Worm (Caenorhabditis elegans) whole organism, L2 larva: ENCODE data around the gene F31D4.5.

ENCODE experiments used
- C34F6.9 ChIP-seq: fragments of 150-350 bp; optimal IDR thresholded peaks from 2 replicates; lab custom pipeline; 2014; ENCODE audit warnings: missing biosample characterization, missing genetic modification characterization
- F13H6.1 ChIP-seq: sonication (generic microtip); optimal IDR thresholded peaks from 2 replicates; lab custom pipeline; 2016; ENCODE audit warnings: missing genetic modification characterization, missing compliant biosample characterization
- R02D3.7 ChIP-seq: fragments of 150-350 bp; optimal IDR thresholded peaks from 2 replicates; lab custom pipeline; 2014; ENCODE audit warnings: missing biosample characterization, missing genetic modification characterization
- Y55F3AM.14 ChIP-seq: fragments of 200-800 bp; sonication (Bioruptor generic); optimal IDR thresholded peaks from 2 replicates; lab custom pipeline; 2018; ENCODE audit warnings: mild to moderate bottlenecking, missing genetic modification characterization, missing compliant biosample characterization
- ZK546.5 ChIP-seq: sonication (generic microtip); optimal IDR thresholded peaks from 2 replicates; lab custom pipeline; 2017; ENCODE audit warnings: missing biosample characterization, missing genetic modification characterization
- alr-1 ChIP-seq: fragments of 150-350 bp; optimal IDR thresholded peaks from 2 replicates; lab custom pipeline; 2014; ENCODE audit warnings: missing biosample characterization, missing genetic modification characterization
- aly-2 ChIP-seq: fragments of 150-350 bp; optimal IDR thresholded peaks from 2 replicates; lab custom pipeline; 2014; ENCODE audit warnings: missing biosample characterization, missing genetic modification characterization
- blmp-1 ChIP-seq: sonication (generic microtip); optimal IDR thresholded peaks from 2 replicates; lab custom pipeline; 2017; ENCODE audit warnings: missing genetic modification characterization, mild to moderate bottlenecking, missing compliant biosample characterization, antibody characterized with exemption, moderate library complexity; ENCODE audit not compliant: insufficient read depth
- ceh-16 ChIP-seq: fragments of 150-350 bp; optimal IDR thresholded peaks from 2 replicates; lab custom pipeline; 2014; ENCODE audit warnings: missing biosample characterization, missing genetic modification characterization
- crh-2 ChIP-seq: sonication (generic microtip); optimal IDR thresholded peaks from 2 replicates; lab custom pipeline; 2017; ENCODE audit warnings: missing biosample characterization, missing genetic modification characterization
- dmd-4 ChIP-seq: sonication (generic microtip); optimal IDR thresholded peaks from 2 replicates; lab custom pipeline; 2017; ENCODE audit warnings: missing biosample characterization, missing genetic modification characterization
- egl-27 ChIP-seq: sonication (generic microtip); optimal IDR thresholded peaks from 3 replicates; lab custom pipeline; 2017; ENCODE audit warnings: missing biosample characterization, missing genetic modification reagents, missing genetic modification characterization
- elt-1 ChIP-seq: fragments of 150-350 bp; optimal IDR thresholded peaks from 2 replicates; lab custom pipeline; 2014; ENCODE audit warnings: missing biosample characterization, missing genetic modification characterization
- elt-3 ChIP-seq: sonication (generic microtip); optimal IDR thresholded peaks from 2 replicates; lab custom pipeline; 2017; ENCODE audit warnings: missing biosample characterization, missing genetic modification characterization
- fos-1 ChIP-seq: fragments of 150-350 bp; optimal IDR thresholded peaks from 2 replicates; lab custom pipeline; 2014; ENCODE audit warnings: missing biosample characterization, missing genetic modification characterization
- gmeb-1 ChIP-seq: fragments of 150-350 bp; optimal IDR thresholded peaks from 2 replicates; lab custom pipeline; 2014; ENCODE audit warnings: missing biosample characterization, missing genetic modification characterization
- lin-11 ChIP-seq: fragments of 150-350 bp; sonication (generic microtip); optimal IDR thresholded peaks from 2 replicates; lab custom pipeline; 2014; ENCODE audit warnings: missing biosample characterization, missing genetic modification characterization, inconsistent platforms, mixed read lengths
- lsy-2 ChIP-seq, 2 experiments: fragments of 150-350 bp in 1 of 2; sonication (generic microtip) in 1 of 2; optimal IDR thresholded peaks; 2 replicates each; lab custom pipeline; 2014 to 2017; ENCODE audit warnings: missing biosample characterization in 2 of 2, missing genetic modification characterization in 2 of 2
- mab-5 ChIP-seq: fragments of 150-350 bp; optimal IDR thresholded peaks from 2 replicates; lab custom pipeline; 2014; ENCODE audit warnings: missing biosample characterization, missing genetic modification characterization
- mbf-1 ChIP-seq: sonication (generic microtip); optimal IDR thresholded peaks from 2 replicates; lab custom pipeline; 2017; ENCODE audit warnings: missing biosample characterization, missing genetic modification characterization
- mdl-1 ChIP-seq, 2 experiments: fragments of 150-350 bp in 1 of 2; sonication (generic microtip) in 1 of 2; optimal IDR thresholded peaks; 2 replicates each; lab custom pipeline; 2017; ENCODE audit warnings: missing biosample characterization in 2 of 2, missing genetic modification characterization in 2 of 2
- nhr-10 ChIP-seq: sonication (generic microtip); optimal IDR thresholded peaks from 2 replicates; lab custom pipeline; 2017; ENCODE audit warnings: missing biosample characterization, missing genetic modification characterization
- nhr-11 ChIP-seq: fragments of 150-350 bp; optimal IDR thresholded peaks from 2 replicates; lab custom pipeline; 2014; ENCODE audit warnings: missing biosample characterization, missing genetic modification characterization
- nhr-12 ChIP-seq: fragments of 150-350 bp; optimal IDR thresholded peaks from 2 replicates; lab custom pipeline; 2014; ENCODE audit warnings: missing biosample characterization, missing genetic modification characterization
- nhr-23 ChIP-seq: fragments of 150-350 bp; optimal IDR thresholded peaks from 2 replicates; lab custom pipeline; 2014; ENCODE audit warnings: missing biosample characterization, missing genetic modification reagents, missing genetic modification characterization
- nhr-237 ChIP-seq: fragments of 150-350 bp; optimal IDR thresholded peaks from 2 replicates; lab custom pipeline; 2014; ENCODE audit warnings: missing biosample characterization, missing genetic modification characterization
- nhr-6 ChIP-seq: fragments of 150-350 bp; optimal IDR thresholded peaks from 2 replicates; lab custom pipeline; 2014; ENCODE audit warnings: missing biosample characterization, missing genetic modification characterization
- sem-4 ChIP-seq: fragments of 150-350 bp; optimal IDR thresholded peaks from 2 replicates; lab custom pipeline; 2014; ENCODE audit warnings: missing biosample characterization, missing genetic modification reagents, missing genetic modification characterization
- skn-1 ChIP-seq: sonication (generic microtip); optimal IDR thresholded peaks from 2 replicates; lab custom pipeline; 2017; ENCODE audit warnings: missing biosample characterization, missing genetic modification characterization
- sma-3 ChIP-seq: sonication (generic microtip); optimal IDR thresholded peaks from 2 replicates; lab custom pipeline; 2016; ENCODE audit warnings: missing genetic modification reagents, missing genetic modification characterization, missing compliant biosample characterization
- snpc-4 ChIP-seq: fragments of 150-350 bp; optimal IDR thresholded peaks from 2 replicates; lab custom pipeline; 2014; ENCODE audit warnings: missing biosample characterization, missing genetic modification characterization
- unc-39 ChIP-seq: fragments of 150-350 bp; optimal IDR thresholded peaks from 2 replicates; lab custom pipeline; 2014; ENCODE audit warnings: missing biosample characterization, missing genetic modification characterization
- unc-55 ChIP-seq: fragments of 150-350 bp; sonication (generic microtip); optimal IDR thresholded peaks from 3 replicates; lab custom pipeline; 2014; ENCODE audit warnings: missing biosample characterization, missing genetic modification reagents, missing genetic modification characterization
- unc-62 ChIP-seq: fragments of 150-350 bp; optimal IDR thresholded peaks from 2 replicates; lab custom pipeline; 2014; ENCODE audit warnings: missing biosample characterization, missing genetic modification reagents, missing genetic modification characterization
- zag-1 ChIP-seq: fragments of 150-350 bp; optimal IDR thresholded peaks from 2 replicates; lab custom pipeline; 2014; ENCODE audit warnings: missing biosample characterization, missing genetic modification characterization
- ztf-11 ChIP-seq: sonication (generic microtip); optimal IDR thresholded peaks from 2 replicates; lab custom pipeline; 2017; ENCODE audit warnings: missing biosample characterization, missing genetic modification characterization
- ztf-4 ChIP-seq: fragments of 150-350 bp; optimal IDR thresholded peaks from 2 replicates; lab custom pipeline; 2014; ENCODE audit warnings: missing biosample characterization, missing genetic modification characterization

The F31D4.5 gene

ce11 chrV:20815842-20816241 lies 38.0 kb upstream of the F31D4.5 start, which contains the start of gene sshk-1:
TSS of gene sshk-1 (plus strand) at chrV:20816142.
- TF ChIP-seq ZK546.5 (tag; lab: Kevin White, UChicago) (no peak), Y55F3AM.14 (GFP tag; lab: Kevin White, UChicago) (no peak), dmd-4 (no peak), mbf-1 (tag; lab: Kevin White, UChicago) (no peak), nhr-10 (tag; lab: Kevin White, UChicago) (no peak), lin-11 (tag; lab: Kevin White, UChicago) (no peak), mdl-1 (tag; optimal IDR thresholded peaks at IDR 0.05; lab: Kevin White, UChicago) (no peak), unc-39 (no peak)

DNA sequence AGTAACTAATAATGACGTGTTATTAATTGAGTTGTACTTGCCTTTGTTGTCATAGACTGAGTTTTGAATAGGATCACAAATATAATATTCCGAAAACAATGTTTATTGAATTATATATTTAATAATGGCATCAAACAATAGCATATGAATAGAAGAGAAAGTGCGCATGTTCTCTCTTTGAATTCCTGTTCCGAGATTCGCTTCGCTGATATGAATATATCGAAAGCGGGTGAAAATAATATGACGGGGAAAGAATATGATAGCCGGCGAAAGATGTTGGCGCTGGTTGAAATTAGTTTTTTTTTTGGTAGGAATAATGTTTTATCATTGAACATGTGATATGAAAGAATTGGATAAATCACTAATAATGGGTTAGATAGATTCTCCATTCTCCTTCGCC lies 33.8 kb upstream of the F31D4.5 start, which contains the start of gene T03D8.6:
T03D8.6 (minus strand) TSS at position 298 of the 400 bp plus-strand sequence.
- TF ChIP-seq crh-2 (tag; lab: Kevin White, UChicago) (no peak), snpc-4 (tag; lab: Kevin White, UChicago) (no peak), R02D3.7 (tag; lab: Kevin White, UChicago) (no peak), ztf-4 (no peak), unc-62 (GFP tag; lab: Kevin White, UChicago) (no peak), unc-55 (GFP tag; lab: Kevin White, UChicago) (no peak), egl-27 (tag; lab: Kevin White, UChicago) (no peak), ceh-16 (tag; lab: Kevin White, UChicago) (no peak), mdl-1 (tag; optimal IDR thresholded peaks at IDR 0.05; lab: Kevin White, UChicago) (no peak), sma-3 (GFP tag; lab: Kevin White, UChicago) (no peak), nhr-6 (tag; lab: Kevin White, UChicago) (no peak), Y55F3AM.14 (GFP tag; lab: Kevin White, UChicago) (no peak), lsy-2 (tag; optimal IDR thresholded peaks at IDR 0.05; lab: Kevin White, UChicago) (no peak), nhr-237 (tag; lab: Kevin White, UChicago) (no peak)

- TF ChIP-seq alr-1 (tag; lab: Kevin White, UChicago) (no peak), C34F6.9 (no peak), sma-3 (GFP tag; lab: Kevin White, UChicago) (no peak), R02D3.7 (tag; lab: Kevin White, UChicago) (no peak), Y55F3AM.14 (GFP tag; lab: Kevin White, UChicago) (no peak), sem-4 (no peak), skn-1 (tag; lab: Kevin White, UChicago) (no peak), aly-2 (tag; lab: Kevin White, UChicago) (no peak), nhr-6 (tag; lab: Kevin White, UChicago) (no peak), zag-1 (tag; lab: Kevin White, UChicago) (no peak), ztf-11 (tag; lab: Kevin White, UChicago) (no peak), F13H6.1 (no peak), nhr-12 (tag; lab: Kevin White, UChicago) (no peak), nhr-11 (tag; lab: Kevin White, UChicago) (no peak), blmp-1 (tag; lab: Kevin White, UChicago) (no peak), mdl-1 (tag; optimal IDR thresholded peaks at IDR 0.05; lab: Kevin White, UChicago) (no peak), gmeb-1 (tag; lab: Kevin White, UChicago) (no peak)
Observed at ce11 chrV:20824962-20825609, 28.8 kb upstream of the F31D4.5 start, which contains the start of the genes gcy-22 and grl-14. TSS of gene gcy-22 (minus strand) at chrV:20825062. TSS of gene grl-14 (plus strand) at chrV:20825559.

ce11 chrV:20826618-20827017 lies 27.3 kb upstream of the F31D4.5 start:
- no peak for TF ChIP-seq crh-2 (tag; lab: Kevin White, UChicago)
- TF ChIP-seq ztf-11 (tag; lab: Kevin White, UChicago), result no peak
- TF ChIP-seq nhr-11 (tag; lab: Kevin White, UChicago), result no peak
- TF ChIP-seq mab-5 (tag; lab: Kevin White, UChicago), result no peak
- no peak for TF ChIP-seq fos-1 (tag; lab: Kevin White, UChicago)
- TF ChIP-seq nhr-12 (tag; lab: Kevin White, UChicago), result no peak
- no peak for TF ChIP-seq F13H6.1
- no peak for TF ChIP-seq snpc-4 (tag; lab: Kevin White, UChicago)
- no peak for TF ChIP-seq blmp-1 (tag; lab: Kevin White, UChicago)
- no peak for TF ChIP-seq nhr-23 (tag; lab: Kevin White, UChicago)
- no peak for TF ChIP-seq elt-1 (tag; lab: Kevin White, UChicago)
- no peak for TF ChIP-seq nhr-237 (tag; lab: Kevin White, UChicago)
- no peak for TF ChIP-seq sma-3 (GFP tag; lab: Kevin White, UChicago)
- no peak for TF ChIP-seq elt-3 (tag; lab: Kevin White, UChicago)
